Fruit fly (Drosophila melanogaster): ENCODE results near the gene porin.

dm6 chr2L:10842326-10842725, 8.3 kb downstream of the porin start, which contains the start of gene CG6700:
- peak; percentile 70 for TF ChIP-seq Sox14 (GFP tag; optimal IDR thresholded peaks at IDR 0.05)
- TF ChIP-seq Blimp-1 (GFP tag; optimal IDR thresholded peaks at IDR 0.05), result no peak
- TF ChIP-seq Gug (GFP tag; IDR thresholded peaks at IDR 0.05), result no peak
- TF ChIP-seq Ets96B (tag; optimal IDR thresholded peaks at IDR 0.05), result no peak
- TF ChIP-seq Eip78C (GFP tag), result no peak
- no peak for TF ChIP-seq Lpt (GFP tag; optimal IDR thresholded peaks at IDR 0.05)
- TF ChIP-seq CG11902 (GFP tag; optimal IDR thresholded peaks at IDR 0.05), result no peak
- no peak for TF ChIP-seq Hr38 (GFP tag; optimal IDR thresholded peaks at IDR 0.05)
- TF ChIP-seq CG6276 (GFP tag; optimal IDR thresholded peaks at IDR 0.05), result no peak
- TF ChIP-seq Hr39 (GFP tag; optimal IDR thresholded peaks at IDR 0.05), result no peak
- TF ChIP-seq topi (GFP tag; optimal IDR thresholded peaks at IDR 0.05), result no peak

Data from whole organism, prepupa.